Fruit fly (Drosophila melanogaster): ENCODE data around the gene Phf5a.

DNA sequence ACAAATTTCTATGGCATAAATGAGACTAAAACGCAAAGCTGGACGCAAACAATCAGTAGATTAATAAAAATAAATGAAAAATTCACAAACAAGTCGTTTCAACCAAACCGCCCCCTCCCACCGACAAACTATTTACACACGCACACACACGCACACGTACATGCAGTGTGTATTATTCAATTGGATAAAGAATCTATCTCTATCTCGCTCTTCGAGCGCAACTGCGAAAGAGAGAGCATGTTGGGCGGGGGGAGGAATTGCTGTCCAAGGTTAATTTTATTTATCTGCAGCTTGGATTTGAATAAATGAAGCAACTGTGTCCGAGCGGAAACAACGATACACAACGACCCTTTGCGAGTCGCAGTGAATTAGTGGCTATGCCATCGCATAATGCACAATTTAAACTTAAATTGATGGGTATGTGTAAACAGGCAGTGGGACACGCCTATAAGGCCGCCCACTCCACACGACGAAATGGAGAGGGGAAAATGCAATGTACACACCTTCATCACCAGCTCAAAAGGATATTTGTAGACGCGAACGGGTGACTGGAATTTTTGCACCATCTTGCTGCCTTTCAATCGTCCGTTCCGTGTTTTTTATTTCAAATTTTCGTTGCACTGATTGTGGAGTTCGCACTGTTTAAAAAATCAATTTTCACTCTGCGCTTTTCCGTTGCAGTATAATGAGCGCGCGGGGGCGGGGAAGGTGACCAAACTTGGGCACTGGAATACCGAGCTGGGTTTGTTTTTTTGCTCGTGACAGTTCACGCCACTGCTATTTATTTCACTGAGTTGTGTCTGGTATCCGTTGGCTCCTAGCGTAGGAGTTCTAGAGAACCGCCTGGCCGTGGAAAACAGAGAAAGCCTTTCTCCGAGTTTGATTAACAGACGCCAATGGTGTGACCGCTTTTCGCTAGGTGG is 35.4 kb downstream of the Phf5a start, which contains the start of gene retm:
- TF ChIP-seq Chrac-16 (GFP tag; optimal IDR thresholded peaks at IDR 0.05) (no peak), CG3065 (GFP tag; optimal IDR thresholded peaks at IDR 0.05) (peak; percentile 43)
